Worm (Caenorhabditis elegans) whole organism, L4/young adult: Measurements from ENCODE around the gene C01G5.9.
A peak's percentile ranks its signal among the peaks of the same experiment; 100 is the strongest.

Source experiments
- W03F9.2 ChIP-seq: fragments of 150-350 bp; optimal IDR thresholded peaks from 2 replicates; lab custom pipeline; 2014; ENCODE audit warnings: missing biosample characterization, missing genetic modification characterization
- dao-5 ChIP-seq: sonication (generic microtip); optimal IDR thresholded peaks from 2 replicates; lab custom pipeline; 2016; ENCODE audit warnings: missing genotype, missing genetic modification characterization, moderate library complexity, missing compliant biosample characterization
- him-1 ChIP-seq: sonication (generic microtip); optimal IDR thresholded peaks from 2 replicates; lab custom pipeline; 2016; ENCODE audit warnings: missing genotype, missing genetic modification reagents, missing genetic modification characterization, missing compliant biosample characterization

C01G5.9 gene

ce11 chrIV:6514700-6515099, 5.0 kb upstream of the C01G5.9 start:
- TF ChIP-seq W03F9.2 (tag; lab: Kevin White, UChicago), result no peak
- no peak for TF ChIP-seq dao-5 (tag; lab: Kevin White, UChicago)
- TF ChIP-seq him-1 (tag; lab: Kevin White, UChicago), result no peak

DNA sequence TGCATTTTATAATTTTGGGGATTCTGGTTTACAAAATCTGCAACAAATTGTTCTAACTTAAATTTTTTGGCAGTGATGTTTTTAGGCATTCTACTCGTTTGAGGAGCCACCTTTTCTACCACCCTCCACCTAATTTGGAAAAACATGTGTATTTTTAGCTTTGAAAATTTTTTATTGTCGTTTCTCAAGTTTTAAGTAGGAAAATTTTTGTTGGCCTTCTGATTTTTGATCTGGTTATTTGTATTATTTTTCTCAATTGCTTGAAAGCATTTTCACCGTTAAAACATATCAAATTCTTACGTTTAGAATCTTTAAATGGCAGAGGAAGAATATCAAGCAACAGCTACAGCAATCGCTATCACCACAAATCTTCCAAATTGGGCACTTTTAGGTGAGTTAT, 1.8 kb upstream of the C01G5.9 start, which contains the start of gene C01G5.7:
TSS of gene C01G5.7 (plus strand) at position 301 of the 400 bp plus-strand sequence.
- TF ChIP-seq him-1 (tag; lab: Kevin White, UChicago), result no peak
- no peak for TF ChIP-seq W03F9.2 (tag; lab: Kevin White, UChicago)
- TF ChIP-seq dao-5 (tag; lab: Kevin White, UChicago), result no peak

DNA sequence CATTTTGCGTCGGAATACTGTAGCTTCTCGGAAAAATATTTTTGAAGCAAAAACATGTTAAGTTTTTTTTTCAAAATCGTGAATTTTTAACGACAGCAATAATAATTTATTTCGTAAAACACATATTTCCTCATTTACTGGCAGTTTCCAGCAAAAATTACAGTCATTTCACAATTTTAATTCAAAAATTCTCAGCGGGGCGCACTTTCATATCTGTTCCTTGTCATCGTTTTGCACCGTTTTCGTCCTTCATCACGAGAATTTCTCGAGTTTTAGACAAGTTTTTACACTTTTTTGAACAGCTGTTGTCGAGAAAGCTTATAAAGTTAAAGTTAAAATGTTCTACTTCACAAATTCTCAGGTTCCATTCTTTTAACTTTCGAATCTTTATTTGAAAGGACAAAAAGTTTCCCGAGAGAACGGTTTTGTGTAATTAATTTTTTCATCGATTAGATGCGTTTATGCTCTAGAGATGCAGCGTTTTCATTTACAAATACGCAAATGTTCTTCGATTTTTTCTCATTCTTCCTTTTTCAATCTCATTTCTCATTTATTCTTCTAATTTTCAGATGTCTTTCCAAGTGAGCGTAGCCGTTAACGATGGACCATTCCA, 2.7 kb downstream of the C01G5.9 start, which contains the start of gene ddi-1:
TSS of gene ddi-1 (plus strand) at position 563 of the 613 bp plus-strand sequence.
- TF ChIP-seq him-1 (tag; lab: Kevin White, UChicago), result no peak
- no peak for TF ChIP-seq dao-5 (tag; lab: Kevin White, UChicago)
- TF ChIP-seq W03F9.2 (tag; lab: Kevin White, UChicago), result peak; percentile 0

ce11 chrIV:6523773-6524172, 4.1 kb downstream of the C01G5.9 start:
- TF ChIP-seq W03F9.2 (tag; lab: Kevin White, UChicago), result no peak
- no peak for TF ChIP-seq him-1 (tag; lab: Kevin White, UChicago)
- TF ChIP-seq dao-5 (tag; lab: Kevin White, UChicago), result no peak

DNA sequence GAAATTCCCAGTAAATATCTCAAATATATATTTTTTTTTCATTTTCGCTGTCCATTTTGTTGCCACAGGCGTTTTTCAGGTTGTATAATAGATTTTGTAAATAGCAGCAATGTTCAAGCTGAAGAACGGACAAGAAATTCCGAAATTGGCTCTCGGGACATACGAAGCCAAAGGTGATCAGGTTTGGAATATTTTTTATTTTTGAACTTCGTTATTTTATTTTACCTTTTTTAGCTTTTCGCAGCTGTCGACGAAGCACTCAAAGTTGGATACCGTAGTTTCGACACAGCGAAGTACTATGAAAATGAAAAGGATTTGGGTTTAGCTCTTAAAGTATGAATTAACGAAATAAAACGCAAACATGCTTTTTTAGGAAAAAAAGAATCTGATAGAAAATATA, 4.8 kb downstream of the C01G5.9 start, which contains the start of gene C01G5.5:
TSS of gene C01G5.5 (plus strand) at position 80 of the 400 bp plus-strand sequence.
- TF ChIP-seq W03F9.2 (tag; lab: Kevin White, UChicago) (no peak), dao-5 (tag; lab: Kevin White, UChicago) (no peak), him-1 (tag; lab: Kevin White, UChicago) (no peak)

DNA sequence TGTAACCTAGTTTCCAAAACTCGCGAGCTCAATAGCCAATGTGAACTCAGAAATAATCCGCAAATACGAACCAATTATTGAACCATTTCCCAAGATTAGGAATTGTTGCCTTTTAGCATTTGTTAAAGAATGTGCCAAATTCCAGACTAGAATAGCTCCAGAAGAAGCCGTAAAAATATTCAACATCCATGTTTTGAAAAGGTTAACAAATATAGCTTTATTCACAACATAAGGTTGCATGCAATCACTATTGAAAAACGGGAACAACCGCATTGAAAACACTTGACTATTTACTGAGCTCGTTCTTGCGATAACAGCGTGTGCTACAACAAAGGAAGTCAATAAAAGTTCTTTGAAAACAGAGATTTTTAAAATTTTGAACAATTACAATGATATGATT, 6.8 kb downstream of the C01G5.9 start:
- TF ChIP-seq W03F9.2 (tag; lab: Kevin White, UChicago) (no peak), him-1 (tag; lab: Kevin White, UChicago) (no peak), dao-5 (tag; lab: Kevin White, UChicago) (no peak)

- TF ChIP-seq dao-5 (tag; lab: Kevin White, UChicago) (no peak), him-1 (tag; lab: Kevin White, UChicago) (no peak), W03F9.2 (tag; lab: Kevin White, UChicago) (no peak)
Observed at ce11 chrIV:6528202-6528601, 8.5 kb downstream of the C01G5.9 start.

DNA sequence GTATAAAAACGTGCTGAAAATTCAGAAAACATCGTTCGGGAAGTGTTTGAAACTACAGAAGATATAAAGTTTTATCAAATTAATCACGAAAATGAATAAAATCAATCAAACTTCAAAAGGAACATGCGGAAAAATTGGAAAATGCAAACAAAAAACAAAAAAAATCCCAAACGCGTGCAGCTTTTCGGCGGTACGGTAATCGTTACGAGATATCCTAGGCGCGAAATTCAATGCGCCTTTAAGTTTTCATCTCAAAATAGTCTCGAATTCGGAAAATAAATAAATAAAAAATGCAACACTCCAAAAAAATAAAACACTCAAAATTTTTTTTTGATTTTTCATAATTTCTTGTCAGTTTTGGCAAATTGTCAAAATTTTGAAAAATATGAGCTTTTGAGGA, 10.1 kb downstream of the C01G5.9 start:
- TF ChIP-seq W03F9.2 (tag; lab: Kevin White, UChicago) (no peak), dao-5 (tag; lab: Kevin White, UChicago) (no peak), him-1 (tag; lab: Kevin White, UChicago) (no peak)

- no peak for TF ChIP-seq him-1 (tag; lab: Kevin White, UChicago)
- TF ChIP-seq dao-5 (tag; lab: Kevin White, UChicago), result no peak
- no peak for TF ChIP-seq W03F9.2 (tag; lab: Kevin White, UChicago)
Observed at ce11 chrIV:6531450-6531849, 11.8 kb downstream of the C01G5.9 start, which contains the start of gene C01G5.4. Gene C01G5.4 (plus strand): TSS chrIV:6531750.

DNA sequence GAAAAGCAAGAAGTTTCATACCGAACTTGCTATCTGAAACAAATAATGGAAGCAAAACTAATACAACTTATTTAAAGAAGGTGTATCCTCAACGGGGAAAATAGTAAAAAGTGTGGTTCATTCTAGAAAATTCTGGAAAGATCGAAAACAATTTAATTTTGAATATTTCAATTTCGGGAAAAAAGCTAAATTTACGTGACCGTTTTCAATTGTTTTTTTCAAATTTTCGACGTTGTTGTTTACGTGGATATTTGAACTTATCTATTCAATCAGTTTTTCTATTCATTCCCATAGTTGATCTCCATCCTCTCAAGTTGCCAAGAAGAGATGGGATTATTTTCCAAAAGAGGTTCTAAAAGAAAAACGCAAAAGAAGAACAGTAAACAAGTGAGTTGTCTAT, 16.2 kb downstream of the C01G5.9 start, which contains the start of gene C01G5.3:
TSS of gene C01G5.3 (plus strand) at position 301 of the 400 bp plus-strand sequence.
- TF ChIP-seq him-1 (tag; lab: Kevin White, UChicago) (no peak), W03F9.2 (tag; lab: Kevin White, UChicago) (no peak), dao-5 (tag; lab: Kevin White, UChicago) (no peak)

- TF ChIP-seq him-1 (tag; lab: Kevin White, UChicago) (no peak), dao-5 (tag; lab: Kevin White, UChicago) (no peak), W03F9.2 (tag; lab: Kevin White, UChicago) (no peak)
Observed at ce11 chrIV:6541435-6541834, 21.7 kb downstream of the C01G5.9 start, which contains the start of gene C01G5.25. Gene C01G5.25 (plus strand): TSS chrIV:6541684.

DNA sequence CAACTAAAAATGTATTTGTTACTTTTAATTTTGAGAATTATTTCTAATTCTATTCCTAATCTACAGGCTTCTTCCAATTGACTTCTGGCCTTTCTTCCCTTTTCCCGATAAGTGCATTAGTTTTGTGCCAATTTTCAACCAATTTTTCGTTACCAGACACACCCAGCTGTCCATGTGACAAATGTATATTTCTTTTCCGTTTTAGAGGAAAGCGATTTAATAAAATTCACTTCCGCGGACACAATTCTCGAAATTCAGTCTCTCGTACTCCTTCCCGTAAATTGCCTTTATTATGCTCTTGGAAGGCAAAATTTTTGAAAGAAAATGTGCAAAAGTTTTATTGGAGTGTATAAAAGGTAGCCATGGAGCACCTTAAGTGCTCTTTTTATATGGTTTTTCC, 23.3 kb downstream of the C01G5.9 start:
- TF ChIP-seq him-1 (tag; lab: Kevin White, UChicago) (no peak), dao-5 (tag; lab: Kevin White, UChicago) (no peak), W03F9.2 (tag; lab: Kevin White, UChicago) (no peak)

- no peak for TF ChIP-seq him-1 (tag; lab: Kevin White, UChicago)
- no peak for TF ChIP-seq W03F9.2 (tag; lab: Kevin White, UChicago)
- TF ChIP-seq dao-5 (tag; lab: Kevin White, UChicago), result no peak
Observed at ce11 chrIV:6547397-6547796, 27.7 kb downstream of the C01G5.9 start.

ce11 chrIV:6548609-6549008, 28.9 kb downstream of the C01G5.9 start, which contains the start of gene fan-1:
Gene fan-1 (plus strand): TSS chrIV:6548686.
- TF ChIP-seq him-1 (tag; lab: Kevin White, UChicago) (peak; percentile 61), dao-5 (tag; lab: Kevin White, UChicago) (no peak), W03F9.2 (tag; lab: Kevin White, UChicago) (peak; percentile 30)
